Fruit fly (Drosophila melanogaster) whole organism, embryonic: ENCODE data around the gene yellow-f.

Experiments
- Atf3 ChIP-seq: fragments of 200-800 bp; sonication (Bioruptor generic); optimal IDR thresholded peaks from 3 replicates; lab custom pipeline; 2016; ENCODE audit warnings: missing biosample characterization, missing genetic modification characterization
- Bgb ChIP-seq: fragments of 200-800 bp; sonication (Bioruptor generic); IDR thresholded peaks from 2 replicates; pipeline ENCODE4 v1.3.6; 2022; ENCODE audit warnings: missing biosample characterization, missing genetic modification characterization; ENCODE audit not compliant: partially characterized antibody
- C15 ChIP-seq: fragments of 200-800 bp; sonication (Bioruptor generic); IDR thresholded peaks from 3 replicates; pipeline ENCODE4 v1.3.6; 2022; ENCODE audit warnings: missing biosample characterization, missing genetic modification characterization
- CG10543 ChIP-seq: fragments of 200-800 bp; sonication (Bioruptor generic); optimal IDR thresholded peaks from 3 replicates; lab custom pipeline; 2017; ENCODE audit warnings: missing biosample characterization, mild to moderate bottlenecking, missing genetic modification characterization, moderate library complexity
- CG10959 ChIP-seq: fragments of 200-800 bp; sonication (Bioruptor generic); IDR thresholded peaks from 2 replicates; pipeline ENCODE4 v1.3.6; 2022; ENCODE audit warnings: missing biosample characterization, missing genetic modification characterization
- CG1602 ChIP-seq: fragments of 200-800 bp; sonication (Bioruptor generic); optimal IDR thresholded peaks from 3 replicates; lab custom pipeline; 2016; ENCODE audit warnings: missing biosample characterization, missing genetic modification characterization
- CG17912 ChIP-seq: fragments of 200-800 bp; sonication (Bioruptor generic); optimal IDR thresholded peaks from 2 replicates; lab custom pipeline; 2018; ENCODE audit warnings: missing biosample characterization, mild to moderate bottlenecking, missing genetic modification characterization
- CG18599 ChIP-seq: fragments of 200-800 bp; sonication (Bioruptor generic); optimal IDR thresholded peaks from 3 replicates; lab custom pipeline; 2017; ENCODE audit warnings: missing biosample characterization, missing genetic modification characterization, mild to moderate bottlenecking, moderate library complexity, missing genetic modification reagents
- CG32767 ChIP-seq: fragments of 200-800 bp; sonication (Bioruptor generic); IDR thresholded peaks from 2 replicates; pipeline ENCODE4 v1.3.6; 2022; ENCODE audit warnings: missing biosample characterization, missing genetic modification characterization
- CG32772 ChIP-seq: fragments of 200-800 bp; sonication (Bioruptor generic); IDR thresholded peaks from 2 replicates; pipeline ENCODE4 v1.3.6; 2022; ENCODE audit warnings: missing biosample characterization, missing genetic modification characterization
- CG34376 ChIP-seq: fragments of 200-800 bp; sonication (Bioruptor generic); optimal IDR thresholded peaks from 2 replicates; lab custom pipeline; 2018; ENCODE audit warnings: missing biosample characterization, mild to moderate bottlenecking, missing genetic modification characterization
- CG7839 ChIP-seq: fragments of 200-800 bp; sonication (Bioruptor generic); optimal IDR thresholded peaks from 3 replicates; lab custom pipeline; 2018; ENCODE audit warnings: missing biosample characterization, mild to moderate bottlenecking, missing genetic modification characterization, moderate library complexity
- CG7928 ChIP-seq: fragments of 200-800 bp; sonication (Bioruptor generic); optimal IDR thresholded peaks from 2 replicates; lab custom pipeline; 2017; ENCODE audit warnings: missing biosample characterization, mild to moderate bottlenecking, missing genetic modification characterization
- CG8359 ChIP-seq: fragments of 200-800 bp; sonication (Bioruptor generic); optimal IDR thresholded peaks from 2 replicates; lab custom pipeline; 2017; ENCODE audit warnings: missing biosample characterization, mild to moderate bottlenecking, missing genetic modification characterization, borderline replicate concordance
- Deaf1 ChIP-seq: fragments of 200-800 bp; optimal IDR thresholded peaks from 3 replicates; lab custom pipeline; 2019; ENCODE audit warnings: missing biosample characterization, mild to moderate bottlenecking, missing genetic modification characterization, moderate library complexity
- Fer1 ChIP-seq: fragments of 200-800 bp; sonication (Bioruptor generic); optimal IDR thresholded peaks from 2 replicates; lab custom pipeline; 2017; ENCODE audit warnings: missing biosample characterization, mild to moderate bottlenecking, missing genetic modification characterization
- GATAe ChIP-seq: fragments of 200-800 bp; sonication (Bioruptor generic); conservative IDR thresholded peaks from 2 replicates; pipeline ENCODE4 v1.3.6; 2022; ENCODE audit warnings: missing biosample characterization, missing genetic modification characterization
- Hey ChIP-seq: fragments of 200-800 bp; sonication (Bioruptor generic); optimal IDR thresholded peaks from 3 replicates; lab custom pipeline; 2018; ENCODE audit warnings: missing biosample characterization, mild to moderate bottlenecking, missing genetic modification characterization
- Nf-YA ChIP-seq: fragments of 200-800 bp; sonication (Bioruptor generic); IDR thresholded peaks from 2 replicates; pipeline ENCODE4 v1.3.6; 2022; ENCODE audit warnings: missing biosample characterization, missing genetic modification characterization
- Six4 ChIP-seq: fragments of 200-800 bp; sonication (Bioruptor generic); optimal IDR thresholded peaks from 2 replicates; lab custom pipeline; 2016; ENCODE audit warnings: missing biosample characterization, missing genetic modification characterization
- Xbp1 ChIP-seq: fragments of 200-800 bp; sonication (Bioruptor generic); optimal IDR thresholded peaks from 3 replicates; lab custom pipeline; 2016; ENCODE audit warnings: missing biosample characterization, mild to moderate bottlenecking, missing genetic modification characterization
- ab ChIP-seq: fragments of 200-800 bp; sonication (Bioruptor generic); optimal IDR thresholded peaks from 2 replicates; lab custom pipeline; 2016; ENCODE audit warnings: missing biosample characterization, missing genetic modification characterization
- ac ChIP-seq: fragments of 200-800 bp; sonication (Bioruptor generic); optimal IDR thresholded peaks from 3 replicates; lab custom pipeline; 2017; ENCODE audit warnings: missing biosample characterization, mild to moderate bottlenecking, missing genetic modification characterization
- cas ChIP-seq: fragments of 200-800 bp; sonication (Bioruptor generic); IDR thresholded peaks from 2 replicates; pipeline ENCODE4 v1.3.6; 2022; ENCODE audit warnings: missing biosample characterization, missing genetic modification characterization
- chif ChIP-seq, 2 experiments: fragments of 200-800 bp; sonication (Bioruptor generic); optimal IDR thresholded peaks; 3 replicates each; lab custom pipeline; 2016; ENCODE audit warnings: missing biosample characterization in 2 of 2, missing genetic modification characterization in 2 of 2
- dysf ChIP-seq: fragments of 200-800 bp; sonication (Bioruptor generic); IDR thresholded peaks from 3 replicates; pipeline ENCODE4 v1.3.6; 2022; ENCODE audit warnings: missing biosample characterization, missing genetic modification characterization
- exex ChIP-seq: fragments of 200-800 bp; sonication (Bioruptor generic); optimal IDR thresholded peaks from 4 replicates; lab custom pipeline; 2018; ENCODE audit warnings: missing biosample characterization, mild to moderate bottlenecking, missing genetic modification characterization, moderate library complexity
- fd64A ChIP-seq: fragments of 200-800 bp; sonication (Bioruptor generic); optimal IDR thresholded peaks from 3 replicates; lab custom pipeline; 2018; ENCODE audit warnings: missing biosample characterization, mild to moderate bottlenecking, missing genetic modification characterization
- grn ChIP-seq: fragments of 200-800 bp; sonication (Bioruptor generic); optimal IDR thresholded peaks from 3 replicates; lab custom pipeline; 2017; ENCODE audit warnings: missing biosample characterization, missing genetic modification characterization
- gsb ChIP-seq: fragments of 200-800 bp; sonication (Bioruptor generic); IDR thresholded peaks from 2 replicates; pipeline ENCODE4 v1.3.6; 2022; ENCODE audit warnings: missing biosample characterization, missing genetic modification characterization
- ham ChIP-seq: fragments of 200-800 bp; sonication (Bioruptor generic); IDR thresholded peaks from 2 replicates; pipeline ENCODE4 v1.3.6; 2022; ENCODE audit warnings: missing biosample characterization, missing genetic modification characterization
- jumu ChIP-seq: fragments of 200-800 bp; sonication (Bioruptor generic); optimal IDR thresholded peaks from 3 replicates; lab custom pipeline; 2016; ENCODE audit warnings: missing biosample characterization, missing genetic modification characterization
- lab ChIP-seq: fragments of 200-800 bp; sonication (Bioruptor generic); optimal IDR thresholded peaks from 3 replicates; lab custom pipeline; 2017; ENCODE audit warnings: missing biosample characterization, missing genetic modification characterization, mild to moderate bottlenecking, moderate library complexity, missing genetic modification reagents
- mirr ChIP-seq: fragments of 200-800 bp; sonication (Bioruptor generic); optimal IDR thresholded peaks from 3 replicates; lab custom pipeline; 2018; ENCODE audit warnings: missing biosample characterization, mild to moderate bottlenecking, missing genetic modification characterization
- pnt ChIP-seq: fragments of 200-800 bp; sonication (Bioruptor generic); optimal IDR thresholded peaks from 3 replicates; lab custom pipeline; 2016; ENCODE audit warnings: missing biosample characterization, missing genetic modification characterization
- pum ChIP-seq: fragments of 200-800 bp; sonication (Bioruptor generic); optimal IDR thresholded peaks from 2 replicates; lab custom pipeline; 2016; ENCODE audit warnings: missing biosample characterization, missing genetic modification characterization
- sd ChIP-seq: fragments of 200-800 bp; sonication (Bioruptor generic); optimal IDR thresholded peaks from 3 replicates; lab custom pipeline; 2018; ENCODE audit warnings: missing biosample characterization, mild to moderate bottlenecking, missing genetic modification characterization, moderate library complexity
- sens ChIP-seq: fragments of 200-800 bp; sonication (Bioruptor generic); peaks from one replicate; lab custom pipeline; 2016; ENCODE audit warnings: missing biosample characterization, missing genetic modification characterization
- sug ChIP-seq: fragments of 200-800 bp; optimal IDR thresholded peaks from 2 replicates; lab custom pipeline; 2019; ENCODE audit warnings: missing biosample characterization, mild to moderate bottlenecking, missing genetic modification characterization, moderate library complexity
- vnd ChIP-seq: fragments of 200-800 bp; sonication (Bioruptor generic); IDR thresholded peaks from 3 replicates; pipeline ENCODE4 v1.3.6; 2022; ENCODE audit warnings: missing biosample characterization, missing genetic modification characterization; ENCODE audit not compliant: partially characterized antibody
- yki ChIP-seq: fragments of >200 bp; optimal IDR thresholded peaks from 3 replicates; lab custom pipeline; 2018

The yellow-f gene

DNA sequence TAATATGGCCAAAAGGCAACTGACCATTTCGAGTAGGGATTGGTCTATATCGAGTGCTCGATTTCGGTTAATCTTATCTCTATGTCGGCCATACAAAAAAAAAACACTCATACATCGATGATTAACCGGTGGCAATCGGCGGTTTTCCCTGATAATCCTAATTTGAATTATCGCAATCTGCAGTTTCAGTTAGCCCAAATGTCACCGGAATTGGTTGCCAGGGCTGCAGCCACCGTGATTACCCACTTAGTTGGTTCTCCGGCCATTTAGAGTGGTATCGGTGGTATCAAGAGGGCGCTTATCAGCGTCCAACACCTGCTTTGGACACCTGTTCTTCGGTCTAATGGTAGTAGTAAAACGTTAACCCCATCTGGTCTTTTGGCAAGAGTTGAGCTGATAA, 20.9 kb downstream of the yellow-f start:
- TF ChIP-seq GATAe (GFP tag; lab: Robert Waterston, UW), result peak; percentile 76
- no peak for TF ChIP-seq pum
- TF ChIP-seq lab (GFP tag; lab: Kevin White, UChicago), result peak; percentile 3
- TF ChIP-seq CG32767, result no peak
- TF ChIP-seq pnt (GFP tag; lab: Kevin White, UChicago), result no peak
- peak; percentile 57 for TF ChIP-seq CG7928 (GFP tag; lab: Kevin White, UChicago)
- TF ChIP-seq gsb (GFP tag; lab: Robert Waterston, UW), result no peak
- TF ChIP-seq sug (tag; lab: Kevin White, UChicago), result peak; percentile 80
- peak; percentile 61 for TF ChIP-seq sd (tag; lab: Kevin White, UChicago)
- TF ChIP-seq CG34376 (GFP tag; lab: Kevin White, UChicago), result peak; percentile 78
- TF ChIP-seq CG10543 (GFP tag; lab: Kevin White, UChicago), result peak; percentile 10
- TF ChIP-seq C15 (GFP tag; lab: Robert Waterston, UW), result no peak
- peak; percentile 8 for TF ChIP-seq CG18599
- peak; percentile 98 for TF ChIP-seq exex (tag; lab: Kevin White, UChicago)
- TF ChIP-seq Six4, result no peak
- peak; percentile 35; the same call in 1 of the 3 replicates for TF ChIP-seq vnd (GFP tag; lab: Robert Waterston, UW)
- TF ChIP-seq sens (GFP tag; lab: Kevin White, UChicago), result no peak
- peak; percentile 81 for TF ChIP-seq grn (GFP tag; lab: Kevin White, UChicago)
- TF ChIP-seq Xbp1 (GFP tag; lab: Kevin White, UChicago), result no peak
- peak; percentile 63 for TF ChIP-seq mirr
- peak; percentile 92 for TF ChIP-seq Hey (tag; lab: Kevin White, UChicago)
- no peak for TF ChIP-seq jumu

DNA sequence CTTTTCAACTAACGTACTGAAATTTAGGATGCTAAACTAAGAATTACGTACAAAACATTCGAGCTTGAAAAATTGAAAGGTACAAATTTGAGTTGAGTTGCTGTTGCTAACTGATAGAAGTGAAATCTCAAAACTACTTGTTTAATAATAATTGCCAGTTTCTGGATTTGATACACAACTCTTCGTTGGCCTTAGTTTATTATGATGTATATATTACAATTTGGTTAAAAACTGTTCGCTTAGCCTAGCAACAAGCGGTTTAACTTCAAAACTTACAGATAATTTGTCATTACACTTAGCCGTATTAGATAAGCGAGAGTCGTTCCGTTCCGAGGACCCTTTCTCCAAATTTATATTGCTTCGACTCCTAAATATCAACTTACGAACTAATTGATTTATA, 25.4 kb downstream of the yellow-f start, which contains the start of the genes CG14384 and grsm:
CG14384 (minus strand) TSS at position 101 of the 400 bp plus-strand sequence.
grsm (minus strand) TSS at position 101 of the 400 bp plus-strand sequence.
- no peak for TF ChIP-seq yki
- TF ChIP-seq ab (GFP tag; lab: Kevin White, UChicago), result no peak
- no peak for TF ChIP-seq ham (GFP tag; lab: Robert Waterston, UW)
- TF ChIP-seq CG17912 (GFP tag; lab: Kevin White, UChicago), result no peak
- TF ChIP-seq Nf-YA, result no peak
- no peak for TF ChIP-seq CG1602

DNA sequence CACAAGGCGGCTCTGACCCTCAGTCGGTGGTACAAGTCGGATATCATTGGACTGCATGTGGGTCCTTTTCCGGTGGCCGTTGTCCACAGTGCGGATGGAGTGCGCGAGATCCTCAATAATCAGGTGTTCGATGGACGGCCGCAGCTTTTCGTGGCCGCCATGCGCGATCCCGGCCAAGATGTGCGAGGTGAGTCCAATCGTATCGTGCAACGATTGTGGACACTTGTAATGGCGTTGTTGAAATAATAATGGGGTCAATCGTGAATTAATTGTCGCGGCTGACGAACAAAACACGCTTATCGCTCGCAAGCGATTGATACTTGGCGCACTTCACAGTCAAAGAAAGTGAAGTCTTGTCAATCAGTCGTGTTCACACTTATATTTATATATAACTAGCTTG, 29.0 kb downstream of the yellow-f start:
- peak; percentile 44 for TF ChIP-seq exex (tag; lab: Kevin White, UChicago)
- TF ChIP-seq fd64A, result no peak

DNA sequence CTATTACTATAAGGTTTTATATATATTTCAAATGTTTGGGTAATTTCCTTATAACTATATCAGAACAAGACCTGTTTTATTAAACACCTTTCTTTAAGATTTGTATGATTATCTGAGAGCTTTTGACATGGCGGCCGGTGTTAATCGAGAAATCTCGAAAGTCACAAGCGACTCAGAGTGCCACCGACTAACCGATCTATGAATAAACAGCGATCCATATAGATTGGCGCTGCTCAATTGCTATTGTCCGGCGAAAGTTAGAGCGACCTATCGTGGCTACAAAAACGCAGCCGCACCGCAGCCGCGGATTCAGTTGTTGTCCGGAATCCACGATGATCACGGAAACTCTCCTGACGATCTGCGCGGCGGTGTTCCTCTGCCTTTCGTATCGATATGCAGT, 29.5 kb downstream of the yellow-f start, which contains the start of gene Cyp304a1:
Cyp304a1 (plus strand) TSS at position 301 of the 400 bp plus-strand sequence.
- TF ChIP-seq CG8359 (no peak), CG10959 (GFP tag; lab: Robert Waterston, UW) (no peak), CG7839 (tag; lab: Kevin White, UChicago) (no peak), Deaf1 (tag; lab: Kevin White, UChicago) (no peak), ac (GFP tag; lab: Kevin White, UChicago) (no peak), Bgb (GFP tag; lab: Robert Waterston, UW) (no peak), Atf3 (GFP tag; lab: Kevin White, UChicago) (no peak), CG32772 (GFP tag; lab: Robert Waterston, UW) (no peak), Fer1 (GFP tag; lab: Kevin White, UChicago) (no peak), dysf (GFP tag; lab: Robert Waterston, UW) (no peak), cas (no peak), chif (GFP tag; optimal IDR thresholded peaks at IDR 0.05; lab: Kevin White, UChicago) (no peak)
